Worm (Caenorhabditis elegans) whole organism, young adult: ENCODE measurements around the gene K06A9.1.

Source experiments
- B0261.1 ChIP-seq: sonication (generic microtip); optimal IDR thresholded peaks from 2 replicates; lab custom pipeline; 2016; ENCODE audit warnings: mild to moderate bottlenecking, missing genetic modification characterization, moderate library complexity, missing compliant biosample characterization
- F22D6.2 ChIP-seq: sonication (generic microtip); optimal IDR thresholded peaks from 2 replicates; lab custom pipeline; 2016; ENCODE audit warnings: mild to moderate bottlenecking, missing genetic modification characterization, missing compliant biosample characterization
- F39B2.1 ChIP-seq: fragments of 200-800 bp; sonication (Bioruptor generic); IDR thresholded peaks from 2 replicates; pipeline ENCODE4 v1.3.6; 2022; ENCODE audit warnings: missing genetic modification reagents, missing genetic modification characterization, missing compliant biosample characterization
- F49E8.2 ChIP-seq: sonication (generic microtip); optimal IDR thresholded peaks from 3 replicates; lab custom pipeline; 2017; ENCODE audit warnings: missing genetic modification characterization, mild to moderate bottlenecking, missing compliant biosample characterization, antibody characterized with exemption, moderate library complexity; ENCODE audit not compliant: insufficient read depth
- F57C9.4 ChIP-seq: sonication (generic microtip); optimal IDR thresholded peaks from 2 replicates; lab custom pipeline; 2017; ENCODE audit warnings: mild to moderate bottlenecking, missing genetic modification characterization, missing compliant biosample characterization
- K11D2.4 ChIP-seq: fragments of 200-800 bp; sonication (Bioruptor generic); IDR thresholded peaks from 2 replicates; pipeline ENCODE4 v1.3.6; 2022; ENCODE audit warnings: missing genetic modification reagents, missing genetic modification characterization, missing compliant biosample characterization
- T07F8.4 ChIP-seq: sonication (generic microtip); optimal IDR thresholded peaks from 2 replicates; lab custom pipeline; 2016; ENCODE audit warnings: mild to moderate bottlenecking, missing genetic modification characterization, moderate library complexity, missing compliant biosample characterization
- Y53G8AR.9 ChIP-seq: fragments of 200-800 bp; sonication (Bioruptor generic); conservative IDR thresholded peaks from 2 replicates; pipeline ENCODE4 v1.3.6; 2022; ENCODE audit warnings: missing genetic modification reagents, missing genetic modification characterization, missing compliant biosample characterization
- Y56A3A.18 ChIP-seq: fragments of 200-800 bp; sonication (Bioruptor generic); IDR thresholded peaks from 2 replicates; pipeline ENCODE4 v1.3.6; 2022; ENCODE audit warnings: missing genetic modification reagents, missing genetic modification characterization, missing compliant biosample characterization
- akir-1 ChIP-seq: fragments of 200-800 bp; sonication (Bioruptor generic); optimal IDR thresholded peaks from 2 replicates; lab custom pipeline; 2018; ENCODE audit warnings: mild to moderate bottlenecking, missing genetic modification characterization, moderate library complexity, missing compliant biosample characterization
- ama-1 ChIP-seq, 3 experiments: fragments of 150-350 bp in 1 of 3; sonication (generic microtip) in 2 of 3; optimal IDR thresholded peaks; 2 replicates each; lab custom pipeline; 2014 to 2018; ENCODE audit warnings: missing biosample characterization in 2 of 3, missing genetic modification characterization in 2 of 3, missing genetic modification reagents in 2 of 3
- athp-1 ChIP-seq: sonication (generic microtip); optimal IDR thresholded peaks from 2 replicates; lab custom pipeline; 2017; ENCODE audit warnings: mild to moderate bottlenecking, missing genetic modification characterization, missing compliant biosample characterization
- ccch-3 ChIP-seq: fragments of 200-800 bp; sonication (Bioruptor generic); optimal IDR thresholded peaks from 2 replicates; lab custom pipeline; 2018; ENCODE audit warnings: mild to moderate bottlenecking, missing genetic modification characterization, missing compliant biosample characterization
- cebp-2 ChIP-seq: fragments of 200-800 bp; sonication (Bioruptor generic); IDR thresholded peaks from 2 replicates; pipeline ENCODE4 v1.3.6; 2022; ENCODE audit warnings: missing genetic modification characterization, missing compliant biosample characterization
- ceh-100 ChIP-seq: fragments of 200-800 bp; sonication (Bioruptor generic); IDR thresholded peaks from 2 replicates; pipeline ENCODE4 v1.3.6; 2022; ENCODE audit warnings: missing genetic modification reagents, missing genetic modification characterization, missing compliant biosample characterization
- ceh-27 ChIP-seq: fragments of 200-800 bp; sonication (Bioruptor generic); optimal IDR thresholded peaks from 2 replicates; lab custom pipeline; 2018; ENCODE audit warnings: mild to moderate bottlenecking, missing genetic modification characterization, moderate library complexity, missing compliant biosample characterization
- ceh-58 ChIP-seq: fragments of 200-800 bp; sonication (Bioruptor generic); IDR thresholded peaks from 2 replicates; pipeline ENCODE4 v1.3.6; 2022; ENCODE audit warnings: missing genetic modification characterization, missing compliant biosample characterization
- chd-7 ChIP-seq: sonication (generic microtip); optimal IDR thresholded peaks from 2 replicates; lab custom pipeline; 2016; ENCODE audit warnings: mild to moderate bottlenecking, missing genetic modification characterization, moderate library complexity, missing compliant biosample characterization
- dpff-1 ChIP-seq: sonication (generic microtip); optimal IDR thresholded peaks from 2 replicates; lab custom pipeline; 2017; ENCODE audit warnings: mild to moderate bottlenecking, missing genetic modification characterization, missing compliant biosample characterization
- ekl-4 ChIP-seq: fragments of 200-800 bp; sonication (Bioruptor generic); IDR thresholded peaks from 2 replicates; pipeline ENCODE4 v1.3.6; 2022; ENCODE audit warnings: missing genetic modification reagents, missing genetic modification characterization, missing compliant biosample characterization
- him-1 ChIP-seq: sonication (generic microtip); optimal IDR thresholded peaks from 2 replicates; lab custom pipeline; 2016; ENCODE audit warnings: missing genotype, missing genetic modification reagents, missing genetic modification characterization, missing compliant biosample characterization
- hmg-20 ChIP-seq: fragments of 200-800 bp; sonication (Bioruptor generic); IDR thresholded peaks from 2 replicates; pipeline ENCODE4 v1.3.6; 2022; ENCODE audit warnings: missing genetic modification reagents, missing genetic modification characterization, missing compliant biosample characterization
- hsf-1 ChIP-seq: fragments of 200-800 bp; sonication (Bioruptor generic); IDR thresholded peaks from 2 replicates; pipeline ENCODE4 v1.3.6; 2022; ENCODE audit warnings: missing genetic modification reagents, missing genetic modification characterization, missing compliant biosample characterization
- let-526 ChIP-seq: fragments of 200-800 bp; sonication (Bioruptor generic); IDR thresholded peaks from 2 replicates; pipeline ENCODE4 v1.3.6; 2022; ENCODE audit warnings: missing genetic modification reagents, missing genetic modification characterization, missing compliant biosample characterization
- let-607 ChIP-seq, 2 experiments: fragments of 200-800 bp in 1 of 2; sonication (Bioruptor generic) in 1 of 2; sonication (generic microtip) in 1 of 2; optimal IDR thresholded peaks; 2 replicates each; lab custom pipeline; 2016 to 2018; ENCODE audit warnings: mild to moderate bottlenecking in 2 of 2, missing compliant biosample characterization in 2 of 2, missing genetic modification characterization in 2 of 2, moderate library complexity in 2 of 2, missing genotype in 1 of 2
- lin-54 ChIP-seq: fragments of 200-800 bp; sonication (Bioruptor generic); optimal IDR thresholded peaks from 2 replicates; lab custom pipeline; 2018; ENCODE audit warnings: mild to moderate bottlenecking, missing genetic modification characterization, missing compliant biosample characterization
- madf-10 ChIP-seq: sonication (generic microtip); optimal IDR thresholded peaks from 2 replicates; lab custom pipeline; 2016; ENCODE audit warnings: mild to moderate bottlenecking, missing genetic modification characterization, missing compliant biosample characterization
- madf-6 ChIP-seq: fragments of 200-800 bp; sonication (Bioruptor generic); IDR thresholded peaks from 2 replicates; pipeline ENCODE4 v1.3.6; 2022; ENCODE audit warnings: missing genetic modification reagents, missing genetic modification characterization, missing compliant biosample characterization
- mcd-1 ChIP-seq: fragments of 200-800 bp; sonication (Bioruptor generic); IDR thresholded peaks from 2 replicates; pipeline ENCODE4 v1.3.6; 2022; ENCODE audit warnings: missing genetic modification reagents, missing genetic modification characterization, missing compliant biosample characterization
- mxl-1 ChIP-seq: sonication (generic microtip); optimal IDR thresholded peaks from 2 replicates; lab custom pipeline; 2016; ENCODE audit warnings: missing genetic modification characterization, missing compliant biosample characterization
- nfya-1 ChIP-seq: sonication (generic microtip); optimal IDR thresholded peaks from 2 replicates; lab custom pipeline; 2017; ENCODE audit warnings: antibody characterized with exemption, missing compliant biosample characterization, missing genetic modification characterization, borderline replicate concordance; ENCODE audit not compliant: insufficient read depth
- nhr-80 ChIP-seq: sonication (generic microtip); optimal IDR thresholded peaks from 2 replicates; lab custom pipeline; 2016; ENCODE audit warnings: missing genetic modification characterization, missing compliant biosample characterization
- pha-4 ChIP-seq: fragments of 150-350 bp; sonication (generic microtip); optimal IDR thresholded peaks from 2 replicates; lab custom pipeline; 2014; ENCODE audit warnings: missing biosample characterization, missing genetic modification reagents, missing genetic modification characterization
- rcor-1 ChIP-seq: fragments of 200-800 bp; sonication (Bioruptor generic); IDR thresholded peaks from 2 replicates; pipeline ENCODE4 v1.3.6; 2022; ENCODE audit warnings: missing genetic modification reagents, missing genetic modification characterization, missing compliant biosample characterization
- xnd-1 ChIP-seq: sonication (generic microtip); optimal IDR thresholded peaks from 2 replicates; lab custom pipeline; 2016; ENCODE audit warnings: missing genotype, missing genetic modification reagents, missing genetic modification characterization, missing compliant biosample characterization
- ztf-18 ChIP-seq: sonication (generic microtip); optimal IDR thresholded peaks from 2 replicates; lab custom pipeline; 2016; ENCODE audit warnings: missing genotype, mild to moderate bottlenecking, missing genetic modification characterization, missing compliant biosample characterization
- ztf-26 ChIP-seq: sonication (generic microtip); optimal IDR thresholded peaks from 2 replicates; lab custom pipeline; 2017; ENCODE audit warnings: missing genetic modification characterization, missing compliant biosample characterization
- ztf-6 ChIP-seq: fragments of 200-800 bp; sonication (Bioruptor generic); IDR thresholded peaks from 2 replicates; pipeline ENCODE4 v1.3.6; 2022; ENCODE audit warnings: missing genetic modification reagents, missing genetic modification characterization, missing compliant biosample characterization

K06A9.1 gene

DNA sequence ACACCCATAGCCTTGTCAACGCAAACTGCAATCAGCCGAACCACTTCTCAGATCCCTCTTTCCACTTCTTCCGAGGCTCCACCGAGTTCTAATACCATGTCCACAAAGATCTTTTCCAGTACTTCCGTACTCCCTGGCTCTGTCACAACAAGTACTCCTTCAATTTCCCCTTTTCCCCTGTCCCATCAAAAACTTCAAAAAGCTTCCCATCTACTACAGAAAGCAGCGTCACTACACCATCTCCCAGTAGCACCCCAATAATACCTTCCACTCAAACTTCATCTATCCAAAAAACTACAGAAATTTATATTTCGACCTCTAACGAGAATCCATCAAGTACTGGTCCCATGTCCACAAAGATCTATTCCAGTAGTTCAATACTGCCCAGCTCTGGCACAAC, 9.6 kb downstream of the K06A9.1 start:
- TF ChIP-seq ceh-27 (GFP tag; lab: Kevin White, UChicago) (no peak), ekl-4 (no peak), him-1 (tag; lab: Kevin White, UChicago) (no peak), T07F8.4 (tag; lab: Kevin White, UChicago) (no peak), chd-7 (tag; lab: Kevin White, UChicago) (no peak), madf-6 (GFP tag; lab: Robert Waterston, UW) (no peak), madf-10 (no peak), Y53G8AR.9 (no peak), F57C9.4 (tag; lab: Kevin White, UChicago) (no peak), akir-1 (GFP tag; lab: Kevin White, UChicago) (no peak), let-526 (GFP tag; lab: Robert Waterston, UW) (no peak), ztf-26 (no peak), ztf-6 (GFP tag; lab: Robert Waterston, UW) (no peak)

DNA sequence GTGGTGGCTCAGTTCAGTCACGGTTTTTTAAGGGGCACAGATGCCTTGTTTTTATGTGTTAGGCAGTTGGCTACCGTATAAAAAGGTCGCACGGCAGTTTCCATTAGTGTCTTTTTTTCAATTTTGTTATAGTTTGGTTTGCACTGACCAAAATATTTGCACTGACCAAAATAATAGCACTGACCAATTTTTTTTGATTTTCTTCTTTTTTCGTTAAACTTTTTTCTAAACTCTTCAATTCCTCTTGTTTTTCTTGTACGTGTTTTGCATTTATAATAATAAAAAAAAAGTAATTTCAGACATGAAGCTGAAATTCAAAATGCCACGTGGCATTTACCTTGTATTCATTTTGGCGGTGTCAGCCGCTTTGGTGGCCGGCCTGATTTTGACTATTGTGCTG, 21.1 kb downstream of the K06A9.1 start, which contains the start of gene H02F09.3:
Gene H02F09.3, plus strand, starts transcription at position 301 of the 400 bp plus-strand sequence.
- TF ChIP-seq rcor-1 (no peak), nfya-1 (tag; lab: Kevin White, UChicago) (no peak)
- TF ChIP-seq, all 124 proteins: peak for 0

DNA sequence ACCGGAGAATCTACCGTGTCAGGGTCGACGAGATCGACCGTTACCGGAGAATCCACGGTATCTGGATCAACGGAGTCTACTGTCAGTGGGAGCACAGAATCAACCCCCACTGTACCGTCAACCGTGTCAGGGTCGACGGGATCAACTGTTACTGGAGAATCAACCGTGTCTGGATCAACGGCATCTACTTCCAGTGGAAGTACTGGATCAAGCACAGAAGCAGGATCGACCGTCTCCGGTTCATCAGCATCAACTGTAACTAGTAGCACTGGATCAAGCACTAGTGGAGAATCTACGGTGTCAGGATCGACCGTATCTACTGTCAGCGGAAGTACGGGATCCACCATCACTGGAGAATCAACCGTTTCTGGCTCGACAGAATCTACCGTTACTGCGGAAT, 24.6 kb downstream of the K06A9.1 start, which contains the start of gene H02F09.2:
Gene H02F09.2, plus strand, starts transcription at position 301 of the 400 bp plus-strand sequence.
- no peak for TF ChIP-seq ztf-26
- no peak for TF ChIP-seq F39B2.1
- no peak for TF ChIP-seq pha-4 (tag; lab: Kevin White, UChicago)
- TF ChIP-seq T07F8.4 (tag; lab: Kevin White, UChicago) = no peak
- TF ChIP-seq mcd-1 (GFP tag; lab: Robert Waterston, UW) = no peak
- no peak for TF ChIP-seq K11D2.4 (GFP tag; lab: Robert Waterston, UW)
- TF ChIP-seq B0261.1 = no peak
- TF ChIP-seq lin-54 (GFP tag; lab: Kevin White, UChicago) = no peak
- TF ChIP-seq F22D6.2 (tag; lab: Kevin White, UChicago) = no peak
- no peak for TF ChIP-seq Y56A3A.18 (GFP tag; lab: Robert Waterston, UW)
- no peak for TF ChIP-seq hsf-1 (GFP tag; lab: Robert Waterston, UW)
- no peak for TF ChIP-seq ama-1 (optimal IDR thresholded peaks at IDR 0.05; lab: Kevin White, UChicago)
- no peak for TF ChIP-seq ama-1 (GFP tag; optimal IDR thresholded peaks at IDR 0.05; lab: Kevin White, UChicago)
- TF ChIP-seq let-607 (tag; optimal IDR thresholded peaks at IDR 0.05; lab: Kevin White, UChicago) = no peak
- no peak for TF ChIP-seq athp-1 (tag; lab: Kevin White, UChicago)
- TF ChIP-seq ccch-3 (GFP tag; lab: Kevin White, UChicago) = no peak
- TF ChIP-seq dpff-1 (tag; lab: Kevin White, UChicago) = no peak
- TF ChIP-seq, all 124 proteins: peak for 0

DNA sequence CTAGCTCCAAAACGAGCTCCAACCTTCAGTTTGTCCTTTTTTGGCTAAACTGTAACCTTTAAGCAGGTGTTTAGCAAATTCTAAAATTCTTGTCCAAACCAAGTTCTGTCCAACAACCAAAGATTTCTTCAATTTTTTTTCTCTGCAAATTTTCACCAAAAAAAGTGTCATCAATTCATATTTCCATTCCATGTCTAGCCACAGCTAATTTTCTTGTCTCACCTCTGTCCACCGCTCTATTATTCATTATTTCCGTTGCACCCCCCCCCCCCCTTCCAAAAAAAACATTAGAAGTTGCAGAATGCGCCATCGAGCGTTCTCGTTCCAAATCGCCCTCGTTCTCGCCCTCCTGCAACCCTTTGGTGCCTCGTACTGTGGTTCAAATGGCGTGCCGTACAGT, 29.0 kb downstream of the K06A9.1 start, which contains the start of gene wrt-9:
Gene wrt-9, plus strand, starts transcription at position 301 of the 400 bp plus-strand sequence.
- no peak for TF ChIP-seq F49E8.2
- TF ChIP-seq nhr-80 (tag; lab: Kevin White, UChicago) = no peak
- no peak for TF ChIP-seq cebp-2 (GFP tag; lab: Robert Waterston, UW)
- TF ChIP-seq hmg-20 (GFP tag; lab: Robert Waterston, UW) = no peak
- no peak for TF ChIP-seq ztf-6 (GFP tag; lab: Robert Waterston, UW)
- no peak for TF ChIP-seq mxl-1 (tag; lab: Kevin White, UChicago)
- no peak for TF ChIP-seq ceh-58 (GFP tag; lab: Robert Waterston, UW)
- TF ChIP-seq xnd-1 = no peak
- TF ChIP-seq ztf-18 = no peak
- no peak for TF ChIP-seq rcor-1
- no peak for TF ChIP-seq ceh-100
- no peak for TF ChIP-seq F22D6.2 (tag; lab: Kevin White, UChicago)
